Worm (Caenorhabditis elegans): ENCODE results near the gene Y82E9BR.20.
"Not testable (repeated sequence)": the region's sequence is repeated elsewhere in the genome, so short reads cannot be mapped to it uniquely, and the experiment has no call there.

The Y82E9BR.20 gene

ce11 chrIII:1372563-1372962 lies 1.6 kb upstream of the Y82E9BR.20 start:
- TF ChIP-seq php-3 (GFP tag; IDR thresholded peaks at IDR 0.05) = no peak
- TF ChIP-seq mdt-29 (GFP tag; IDR thresholded peaks at IDR 0.05) = no peak
- TF ChIP-seq F37D6.2 (tag; optimal IDR thresholded peaks at IDR 0.05) = no peak
- no peak for TF ChIP-seq nhr-11 (tag; optimal IDR thresholded peaks at IDR 0.05)
- no peak for TF ChIP-seq snpc-4 (tag; optimal IDR thresholded peaks at IDR 0.05)
- TF ChIP-seq sdz-12 (GFP tag; optimal IDR thresholded peaks at IDR 0.05) = no peak
- TF ChIP-seq dmd-6 (GFP tag; IDR thresholded peaks at IDR 0.05) = no peak
- TF ChIP-seq rbr-2 (tag; optimal IDR thresholded peaks at IDR 0.05) = no peak
- no peak for TF ChIP-seq nhr-76 (tag; optimal IDR thresholded peaks at IDR 0.05)
- no peak for TF ChIP-seq ama-1 (optimal IDR thresholded peaks at IDR 0.05)
- no peak for TF ChIP-seq dmd-8 (GFP tag; IDR thresholded peaks at IDR 0.05)
- TF ChIP-seq pha-4 (GFP tag; IDR thresholded peaks at IDR 0.05) = no peak
- no peak for TF ChIP-seq pha-4 (tag; optimal IDR thresholded peaks at IDR 0.05)
- no peak for TF ChIP-seq tag-97 (GFP tag; IDR thresholded peaks at IDR 0.05)
- TF ChIP-seq ztf-11 (tag; optimal IDR thresholded peaks at IDR 0.05) = no peak
- no peak for TF ChIP-seq madf-5 (GFP tag; IDR thresholded peaks at IDR 0.05)
- TF ChIP-seq snpc-1.2 (GFP tag; IDR thresholded peaks at IDR 0.05) = no peak
- TF ChIP-seq hmg-1.1 (GFP tag; IDR thresholded peaks at IDR 0.05) = no peak

- TF ChIP-seq ZK546.5 (tag; optimal IDR thresholded peaks at IDR 0.05); nhr-48 (tag; optimal IDR thresholded peaks at IDR 0.05); dmd-6 (GFP tag; IDR thresholded peaks at IDR 0.05): not testable (repeated sequence)
Observed at ce11 chrIII:1375491-1375890, 1.3 kb downstream of the Y82E9BR.20 start, which contains the start of gene Y82E9BR.10. TSS of gene Y82E9BR.10 (minus strand) at chrIII:1375591.

DNA sequence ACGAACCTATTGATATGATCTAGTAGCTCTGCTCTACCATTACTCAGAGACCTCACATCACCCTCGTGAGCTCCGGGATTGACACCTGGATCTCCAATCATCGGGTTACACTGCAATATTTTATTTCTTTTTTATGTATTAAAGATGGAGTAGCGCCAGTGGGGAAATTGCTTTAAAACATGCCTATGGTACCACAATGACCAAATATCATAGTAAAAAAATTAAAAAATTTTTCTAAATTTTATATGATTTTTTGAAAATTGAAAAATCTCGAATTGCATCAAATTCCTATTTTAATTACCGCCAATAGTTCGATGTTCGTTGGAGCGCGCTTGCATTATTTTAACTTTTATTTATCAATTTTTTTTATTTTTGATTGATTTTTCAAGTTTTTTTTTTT lies 3.7 kb downstream of the Y82E9BR.20 start, which contains the start of gene pals-40:
Gene pals-40, minus strand, starts transcription at position 101 of the 400 bp plus-strand sequence.
- not testable (repeated sequence) for TF ChIP-seq pqm-1 (tag; optimal IDR thresholded peaks at IDR 0.05); skn-1 (tag; optimal IDR thresholded peaks at IDR 0.05); ceh-44 (GFP tag; IDR thresholded peaks at IDR 0.05)

ce11 chrIII:1380535-1381274 lies 6.5 kb downstream of the Y82E9BR.20 start, which contains the start of the genes pals-21 and Y82E9BR.6:
TSS of gene pals-21 (minus strand) at chrIII:1380635.
TSS of gene Y82E9BR.6 (plus strand) at chrIII:1381224.
- TF ChIP-seq set-16 (GFP tag; IDR thresholded peaks at IDR 0.05) (no peak), ceh-28 (tag; optimal IDR thresholded peaks at IDR 0.05) (no peak), aha-1 (tag) (no peak), nhr-76 (tag; optimal IDR thresholded peaks at IDR 0.05) (no peak), mes-2 (tag; optimal IDR thresholded peaks at IDR 0.05; ENCODE audit: poor library complexity, severe bottlenecking) (no peak)

- TF ChIP-seq ZK546.5 (tag; optimal IDR thresholded peaks at IDR 0.05) (no peak), aha-1 (tag) (peak; percentile 90), dmd-9 (GFP tag; IDR thresholded peaks at IDR 0.05) (no peak), lin-39 (tag; optimal IDR thresholded peaks at IDR 0.05) (no peak), F26F4.8 (GFP tag; conservative IDR thresholded peaks at IDR 0.05) (no peak), unc-39 (tag; optimal IDR thresholded peaks at IDR 0.05) (no peak), lin-38 (GFP tag; IDR thresholded peaks at IDR 0.05) (no peak), pqm-1 (tag; optimal IDR thresholded peaks at IDR 0.05) (no peak)
Observed at ce11 chrIII:1383483-1383882, 9.3 kb downstream of the Y82E9BR.20 start.

- TF ChIP-seq hlh-11 (tag; optimal IDR thresholded peaks at IDR 0.05) (peak; percentile 49), nhr-28 (tag; optimal IDR thresholded peaks at IDR 0.05) (peak; percentile 94), nhr-76 (tag; optimal IDR thresholded peaks at IDR 0.05) (no peak), daf-16 (GFP tag; optimal IDR thresholded peaks at IDR 0.05) (no peak), daf-16 (tag; optimal IDR thresholded peaks at IDR 0.05) (peak; percentile 43), nhr-77 (tag; optimal IDR thresholded peaks at IDR 0.05) (peak; percentile 32), daf-8 (GFP tag; IDR thresholded peaks at IDR 0.05) (no peak), dmd-6 (GFP tag; IDR thresholded peaks at IDR 0.05) (peak; percentile 80), pqm-1 (tag; optimal IDR thresholded peaks at IDR 0.05) (peak; percentile 88)
Observed at ce11 chrIII:1384092-1384491, 9.9 kb downstream of the Y82E9BR.20 start, which contains the start of the genes fbxa-138 and Y82E9BR.5. TSS of gene fbxa-138 (minus strand) at chrIII:1384252. TSS of gene Y82E9BR.5 (plus strand) at chrIII:1384370.
